Fruit fly (Drosophila melanogaster) whole organism, embryonic: Measurements from ENCODE around the gene SIDL.
A peak's percentile ranks its signal among the peaks of the same experiment; 100 is the strongest.

Experiments
- CG10274 ChIP-seq: fragments of 200-800 bp; sonication (Bioruptor generic); optimal IDR thresholded peaks from 3 replicates; lab custom pipeline; 2017; ENCODE audit warnings: missing biosample characterization, mild to moderate bottlenecking, missing genetic modification characterization
- CG10543 ChIP-seq: fragments of 200-800 bp; sonication (Bioruptor generic); optimal IDR thresholded peaks from 3 replicates; lab custom pipeline; 2017; ENCODE audit warnings: missing biosample characterization, mild to moderate bottlenecking, missing genetic modification characterization, moderate library complexity
- CG10565 ChIP-seq: fragments of 200-800 bp; sonication (Bioruptor generic); optimal IDR thresholded peaks from 3 replicates; lab custom pipeline; 2016; ENCODE audit warnings: missing biosample characterization, mild to moderate bottlenecking, missing genetic modification characterization
- CG10959 ChIP-seq: fragments of 200-800 bp; sonication (Bioruptor generic); IDR thresholded peaks from 2 replicates; pipeline ENCODE4 v1.3.6; 2022; ENCODE audit warnings: missing biosample characterization, missing genetic modification characterization
- CG12071 ChIP-seq: fragments of 200-800 bp; sonication (Bioruptor generic); optimal IDR thresholded peaks from 3 replicates; lab custom pipeline; 2018; ENCODE audit warnings: missing biosample characterization, mild to moderate bottlenecking, missing genetic modification characterization
- CG12155 ChIP-seq: fragments of 200-800 bp; sonication (Bioruptor generic); optimal IDR thresholded peaks from 3 replicates; lab custom pipeline; 2016; ENCODE audit warnings: missing biosample characterization, missing genetic modification characterization
- CG13123 ChIP-seq: fragments of 200-800 bp; sonication (Bioruptor generic); optimal IDR thresholded peaks from 2 replicates; lab custom pipeline; 2016; ENCODE audit warnings: missing biosample characterization, missing genetic modification characterization
- CG13775 ChIP-seq: fragments of 200-800 bp; sonication (Bioruptor generic); optimal IDR thresholded peaks from 3 replicates; lab custom pipeline; 2017; ENCODE audit warnings: missing biosample characterization, mild to moderate bottlenecking, missing genetic modification characterization
- CG1647 ChIP-seq: fragments of 200-800 bp; sonication (Bioruptor generic); optimal IDR thresholded peaks from 3 replicates; lab custom pipeline; 2016; ENCODE audit warnings: missing biosample characterization, missing genetic modification characterization
- CG2129 ChIP-seq: fragments of 200-800 bp; sonication (Bioruptor generic); IDR thresholded peaks from 2 replicates; pipeline ENCODE4 v1.3.6; 2022; ENCODE audit warnings: missing biosample characterization, missing genetic modification characterization; ENCODE audit not compliant: partially characterized antibody
- CG30403 ChIP-seq: fragments of 200-800 bp; sonication (Bioruptor generic); optimal IDR thresholded peaks from 3 replicates; lab custom pipeline; 2016; ENCODE audit warnings: missing biosample characterization, missing genetic modification characterization
- CG32772 ChIP-seq: fragments of 200-800 bp; sonication (Bioruptor generic); IDR thresholded peaks from 2 replicates; pipeline ENCODE4 v1.3.6; 2022; ENCODE audit warnings: missing biosample characterization, missing genetic modification characterization
- CG4360 ChIP-seq: fragments of 200-800 bp; sonication (Bioruptor generic); IDR thresholded peaks from 2 replicates; pipeline ENCODE4 v1.3.6; 2022; ENCODE audit warnings: missing biosample characterization, missing genetic modification characterization
- CG4854 ChIP-seq: fragments of 200-800 bp; sonication (Bioruptor generic); optimal IDR thresholded peaks from 2 replicates; lab custom pipeline; 2016; ENCODE audit warnings: missing biosample characterization, missing genetic modification characterization, inconsistent platforms
- CG6689 ChIP-seq: fragments of 200-800 bp; sonication (Bioruptor generic); IDR thresholded peaks from 2 replicates; pipeline ENCODE4 v1.3.6; 2022; ENCODE audit warnings: missing biosample characterization, missing genetic modification characterization
- CG7839 ChIP-seq: fragments of 200-800 bp; sonication (Bioruptor generic); optimal IDR thresholded peaks from 3 replicates; lab custom pipeline; 2018; ENCODE audit warnings: missing biosample characterization, mild to moderate bottlenecking, missing genetic modification characterization, moderate library complexity
- CG8281 ChIP-seq: fragments of 200-800 bp; sonication (Bioruptor generic); optimal IDR thresholded peaks from 2 replicates; lab custom pipeline; 2018; ENCODE audit warnings: missing biosample characterization, mild to moderate bottlenecking, missing genetic modification characterization, moderate library complexity
- Dip2 ChIP-seq: fragments of 200-800 bp; sonication (Bioruptor generic); IDR thresholded peaks from 2 replicates; pipeline ENCODE4 v1.3.6; 2022; ENCODE audit warnings: missing biosample characterization, missing genetic modification characterization
- HLHmδ ChIP-seq: fragments of 200-800 bp; sonication (Bioruptor generic); optimal IDR thresholded peaks from 2 replicates; lab custom pipeline; 2018; ENCODE audit warnings: missing biosample characterization, mild to moderate bottlenecking, missing genetic modification characterization, moderate library complexity
- HmgZ ChIP-seq: fragments of 200-800 bp; sonication (Bioruptor generic); optimal IDR thresholded peaks from 2 replicates; lab custom pipeline; 2018; ENCODE audit warnings: missing biosample characterization, mild to moderate bottlenecking, missing genetic modification characterization
- Hr78 ChIP-seq, 2 experiments: fragments of 200-800 bp in 1 of 2; fragments of >200 bp in 1 of 2; sonication (Bioruptor generic) in 1 of 2; optimal IDR thresholded peaks; 2 replicates each; lab custom pipeline; 2017 to 2019; ENCODE audit warnings: missing biosample characterization in 2 of 2, missing genetic modification characterization in 2 of 2, mild to moderate bottlenecking in 1 of 2, moderate library complexity in 1 of 2
- MBD-R2 ChIP-seq: fragments of 200-800 bp; sonication (Bioruptor generic); IDR thresholded peaks from 2 replicates; pipeline ENCODE4 v1.3.6; 2022; ENCODE audit warnings: missing biosample characterization, missing genetic modification characterization
- Med ChIP-seq: fragments of 200-800 bp; sonication (Bioruptor generic); peaks from one replicate; lab custom pipeline; 2016; ENCODE audit warnings: missing biosample characterization, missing genetic modification characterization, mild to moderate bottlenecking, inconsistent platforms, moderate library complexity
- Nf-YB ChIP-seq: fragments of 200-800 bp; sonication (Bioruptor generic); optimal IDR thresholded peaks from 3 replicates; lab custom pipeline; 2019; ENCODE audit warnings: missing biosample characterization, mild to moderate bottlenecking, missing genetic modification characterization, moderate library complexity
- Poxn ChIP-seq: fragments of 200-800 bp; sonication (Bioruptor generic); IDR thresholded peaks from 2 replicates; pipeline ENCODE4 v1.3.6; 2022; ENCODE audit warnings: missing biosample characterization, missing genetic modification characterization
- Trl ChIP-seq, 3 experiments: fragments of >200 bp in 2 of 3; fragments of 200-800 bp in 1 of 3; sonication (Bioruptor generic) in 1 of 3; optimal IDR thresholded peaks; 2 replicates in 1 of 3; 3 replicates in 2 of 3; lab custom pipeline; 2016 to 2017; ENCODE audit warnings: missing biosample characterization in 1 of 3, missing genetic modification characterization in 1 of 3
- Vsx1 ChIP-seq: fragments of 200-800 bp; sonication (Bioruptor generic); optimal IDR thresholded peaks from 2 replicates; lab custom pipeline; 2017; ENCODE audit warnings: missing biosample characterization, mild to moderate bottlenecking, missing genetic modification characterization, missing genetic modification reagents
- Xrp1 ChIP-seq: fragments of 200-800 bp; sonication (Bioruptor generic); IDR thresholded peaks from 2 replicates; pipeline ENCODE4 v1.3.6; 2022; ENCODE audit warnings: missing biosample characterization, missing genetic modification characterization
- amos ChIP-seq: fragments of 200-800 bp; sonication (Bioruptor generic); IDR thresholded peaks from 2 replicates; pipeline ENCODE4 v1.3.6; 2022; ENCODE audit warnings: missing biosample characterization, missing genetic modification characterization; ENCODE audit not compliant: partially characterized antibody
- bbx ChIP-seq: fragments of 200-800 bp; sonication (Bioruptor generic); IDR thresholded peaks from 2 replicates; pipeline ENCODE4 v1.3.6; 2022; ENCODE audit warnings: missing biosample characterization, missing genetic modification characterization; ENCODE audit not compliant: partially characterized antibody
- br ChIP-seq: fragments of >200 bp; optimal IDR thresholded peaks from 2 replicates; lab custom pipeline; 2017
- croc ChIP-seq: fragments of 200-800 bp; sonication (Bioruptor generic); conservative IDR thresholded peaks from 3 replicates; pipeline ENCODE4 v1.3.6; 2022; ENCODE audit warnings: missing biosample characterization, missing genetic modification characterization
- dati ChIP-seq: fragments of 200-800 bp; sonication (Bioruptor generic); IDR thresholded peaks from 2 replicates; pipeline ENCODE4 v1.3.6; 2022; ENCODE audit warnings: missing biosample characterization, missing genetic modification characterization
- disco-r ChIP-seq: fragments of 200-800 bp; sonication (Bioruptor generic); optimal IDR thresholded peaks from 2 replicates; lab custom pipeline; 2016; ENCODE audit warnings: missing biosample characterization, missing genetic modification characterization
- hth ChIP-seq: fragments of >200 bp; optimal IDR thresholded peaks from 2 replicates; lab custom pipeline; 2017; ENCODE audit warnings: inconsistent platforms
- jing ChIP-seq: fragments of 200-800 bp; sonication (Bioruptor generic); optimal IDR thresholded peaks from 2 replicates; lab custom pipeline; 2018; ENCODE audit warnings: missing biosample characterization, mild to moderate bottlenecking, missing genetic modification characterization
- lilli ChIP-seq: fragments of 200-800 bp; sonication (Bioruptor generic); optimal IDR thresholded peaks from 3 replicates; lab custom pipeline; 2016; ENCODE audit warnings: missing biosample characterization, missing genetic modification characterization
- mld ChIP-seq: fragments of 200-800 bp; sonication (Bioruptor generic); IDR thresholded peaks from 3 replicates; pipeline ENCODE4 v1.3.6; 2022; ENCODE audit warnings: missing biosample characterization, missing genetic modification characterization; ENCODE audit not compliant: partially characterized antibody
- onecut ChIP-seq: fragments of 200-800 bp; sonication (Bioruptor generic); IDR thresholded peaks from 2 replicates; pipeline ENCODE4 v1.3.6; 2022; ENCODE audit warnings: missing biosample characterization, missing genetic modification characterization
- pan ChIP-seq, 4 experiments: fragments of >200 bp in 3 of 4; fragments of 200-800 bp in 1 of 4; sonication (Bioruptor generic) in 1 of 4; optimal IDR thresholded peaks in 3 of 4; IDR thresholded peaks in 1 of 4; 2 replicates each; pipeline versions ENCODE4 v1.3.6 to Lab custom; 2017 to 2022; ENCODE audit warnings: missing biosample characterization in 2 of 4, missing genetic modification characterization in 2 of 4, mixed read lengths in 1 of 4
- phol ChIP-seq: fragments of 200-800 bp; sonication (Bioruptor generic); optimal IDR thresholded peaks from 3 replicates; lab custom pipeline; 2018; ENCODE audit warnings: missing biosample characterization, mild to moderate bottlenecking, missing genetic modification characterization, moderate library complexity
- psq ChIP-seq: fragments of 200-800 bp; sonication (Bioruptor generic); optimal IDR thresholded peaks from 2 replicates; lab custom pipeline; 2017; ENCODE audit warnings: missing biosample characterization, missing genetic modification characterization
- sd ChIP-seq: fragments of 200-800 bp; sonication (Bioruptor generic); optimal IDR thresholded peaks from 3 replicates; lab custom pipeline; 2018; ENCODE audit warnings: missing biosample characterization, mild to moderate bottlenecking, missing genetic modification characterization, moderate library complexity
- tin ChIP-seq: fragments of 200-800 bp; sonication (Bioruptor generic); optimal IDR thresholded peaks from 3 replicates; lab custom pipeline; 2016; ENCODE audit warnings: missing biosample characterization, missing genetic modification characterization
- tio ChIP-seq: fragments of 200-800 bp; sonication (Bioruptor generic); optimal IDR thresholded peaks from 2 replicates; lab custom pipeline; 2017; ENCODE audit warnings: missing biosample characterization, missing genetic modification characterization, inconsistent platforms
- trh ChIP-seq: fragments of 200-800 bp; sonication (Bioruptor generic); optimal IDR thresholded peaks from 2 replicates; lab custom pipeline; 2016; ENCODE audit warnings: missing biosample characterization, missing genetic modification characterization
- unpg ChIP-seq: fragments of 200-800 bp; sonication (Bioruptor generic); optimal IDR thresholded peaks from 3 replicates; lab custom pipeline; 2018; ENCODE audit warnings: missing biosample characterization, mild to moderate bottlenecking, missing genetic modification characterization, moderate library complexity
- usp ChIP-seq: fragments of >200 bp; optimal IDR thresholded peaks from 2 replicates; lab custom pipeline; 2017; ENCODE audit warnings: missing biosample characterization, missing genetic modification characterization

SIDL gene

dm6 chr3R:15242186-15243045 lies 23.7 kb upstream of the SIDL start, which contains the start of the genes tefu and Hsc70-4 (continued):
- peak; percentile 85 for TF ChIP-seq onecut
- peak; percentile 53 for TF ChIP-seq CG4854 (GFP tag; lab: Kevin White, UChicago)
- peak; percentile 78 for TF ChIP-seq tin (GFP tag; lab: Kevin White, UChicago)
- TF ChIP-seq CG7839 (tag; lab: Kevin White, UChicago), result peak; percentile 76
- TF ChIP-seq Hr78 (GFP tag; optimal IDR thresholded peaks at IDR 0.05; lab: Kevin White, UChicago), result peak in 1 of 2 experiments; percentile 77
- TF ChIP-seq CG10959 (GFP tag; lab: Robert Waterston, UW), result peak; percentile 30; the same call in 1 of the 2 replicates
- TF ChIP-seq Xrp1 (GFP tag; lab: Robert Waterston, UW), result peak; percentile 70
- no peak for TF ChIP-seq psq (GFP tag; lab: Kevin White, UChicago)
- TF ChIP-seq CG12155 (GFP tag; lab: Kevin White, UChicago), result peak; percentile 72
- peak; percentile 76 for TF ChIP-seq CG32772 (GFP tag; lab: Robert Waterston, UW)
- peak; percentile 82 for TF ChIP-seq CG6689 (GFP tag; lab: Robert Waterston, UW)
- 0 out of 2 replicates have a peak, but pooled peaks have one; percentile 28 for TF ChIP-seq Dip2
- TF ChIP-seq hth (lab: Kevin White, UChicago), result no peak
- TF ChIP-seq croc (GFP tag; lab: Robert Waterston, UW), result peak; percentile 49; the same call in 2 of the 3 replicates
- no peak for TF ChIP-seq sd (tag; lab: Kevin White, UChicago)
- TF ChIP-seq tio (GFP tag; lab: Kevin White, UChicago), result no peak
- peak; percentile 83 for TF ChIP-seq CG1647 (GFP tag; lab: Kevin White, UChicago)
- TF ChIP-seq CG30403 (GFP tag; lab: Kevin White, UChicago), result peak; percentile 88
- no peak for TF ChIP-seq disco-r (GFP tag; lab: Kevin White, UChicago)
- peak; percentile 64 for TF ChIP-seq HmgZ (tag; lab: Kevin White, UChicago)
- TF ChIP-seq CG4360, result no peak
- peak; percentile 25 for TF ChIP-seq CG12071
- no peak for TF ChIP-seq dati
- peak; percentile 94 for TF ChIP-seq Med (GFP tag; lab: Kevin White, UChicago)
- TF ChIP-seq usp (GFP tag; lab: Kevin White, UChicago), result no peak
- TF ChIP-seq unpg (GFP tag; lab: Kevin White, UChicago), result peak; percentile 62
- peak; percentile 81 for TF ChIP-seq CG10543
- no peak for TF ChIP-seq bbx (GFP tag; lab: Robert Waterston, UW)
- TF ChIP-seq phol (tag; lab: Kevin White, UChicago), result peak; percentile 91
- peak; percentile 69 for TF ChIP-seq lilli (GFP tag; lab: Kevin White, UChicago)
- peak; percentile 81 for TF ChIP-seq CG13775 (GFP tag; lab: Kevin White, UChicago)
- TF ChIP-seq Poxn (GFP tag; lab: Robert Waterston, UW), result no peak; the same call in 1 of the 2 replicates
- peak; percentile 45 for TF ChIP-seq jing (GFP tag; lab: Kevin White, UChicago)
- peak; percentile 31 for TF ChIP-seq CG8281 (tag; lab: Kevin White, UChicago)
- peak; percentile 58 for TF ChIP-seq MBD-R2 (GFP tag; lab: Robert Waterston, UW)
- TF ChIP-seq CG2129 (GFP tag; lab: Robert Waterston, UW), result no peak
- TF ChIP-seq Trl (optimal IDR thresholded peaks at IDR 0.05; lab: Kevin White, UChicago), result no peak
- peak; percentile 47 for TF ChIP-seq Trl (GFP tag; optimal IDR thresholded peaks at IDR 0.05; lab: Kevin White, UChicago)
- no peak for TF ChIP-seq CG10565
- no peak for TF ChIP-seq mld (GFP tag; lab: Robert Waterston, UW)
- TF ChIP-seq HLHmδ, result no peak
- TF ChIP-seq CG13123 (GFP tag; lab: Kevin White, UChicago), result peak; percentile 63
- no peak for TF ChIP-seq Nf-YB
- TF ChIP-seq Vsx1 (GFP tag; lab: Kevin White, UChicago), result no peak
- no peak for TF ChIP-seq br (lab: Kevin White, UChicago)
- peak; percentile 51; the same call in 1 of the 2 replicates for TF ChIP-seq amos
- TF ChIP-seq pan (optimal IDR thresholded peaks at IDR 0.05; lab: Kevin White, UChicago), result no peak
- TF ChIP-seq pan (GFP tag; optimal IDR thresholded peaks at IDR 0.05 in 1 of 2, IDR thresholded peaks at IDR 0.05 in 1 of 2), result peak in 1 of 2 experiments; percentile 76
- peak; percentile 14 for TF ChIP-seq trh (GFP tag; lab: Kevin White, UChicago)
- TF ChIP-seq CG10274 (GFP tag; lab: Kevin White, UChicago), result peak; percentile 23
